Worm (Caenorhabditis elegans): ENCODE results near the gene vha-20.

vha-20 gene

DNA sequence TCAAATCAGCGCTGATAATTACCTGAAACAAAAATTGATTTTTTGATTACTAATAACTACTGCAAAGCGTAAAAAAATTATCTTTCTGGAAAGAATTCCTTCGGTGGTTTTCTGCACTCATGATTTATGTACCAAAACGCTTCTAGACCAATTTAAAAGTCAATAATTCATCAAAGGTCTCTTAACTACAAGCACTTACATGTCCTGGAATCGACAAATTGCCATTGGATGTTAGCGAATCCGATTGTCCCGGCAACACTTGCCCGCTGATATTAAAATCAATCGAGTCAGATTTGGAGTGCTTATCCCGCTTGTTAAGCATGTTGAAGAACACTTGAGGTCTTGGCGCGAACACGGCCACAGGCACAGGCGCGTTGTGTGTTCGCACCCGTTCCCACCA lies 850 bp upstream of the vha-20 start:
- TF ChIP-seq ceh-91 (GFP tag; IDR thresholded peaks at IDR 0.05) = no peak
- 0 out of 2 replicates have a peak, but pooled peaks have one; percentile 44 for TF ChIP-seq cebp-2 (GFP tag; IDR thresholded peaks at IDR 0.05)

DNA sequence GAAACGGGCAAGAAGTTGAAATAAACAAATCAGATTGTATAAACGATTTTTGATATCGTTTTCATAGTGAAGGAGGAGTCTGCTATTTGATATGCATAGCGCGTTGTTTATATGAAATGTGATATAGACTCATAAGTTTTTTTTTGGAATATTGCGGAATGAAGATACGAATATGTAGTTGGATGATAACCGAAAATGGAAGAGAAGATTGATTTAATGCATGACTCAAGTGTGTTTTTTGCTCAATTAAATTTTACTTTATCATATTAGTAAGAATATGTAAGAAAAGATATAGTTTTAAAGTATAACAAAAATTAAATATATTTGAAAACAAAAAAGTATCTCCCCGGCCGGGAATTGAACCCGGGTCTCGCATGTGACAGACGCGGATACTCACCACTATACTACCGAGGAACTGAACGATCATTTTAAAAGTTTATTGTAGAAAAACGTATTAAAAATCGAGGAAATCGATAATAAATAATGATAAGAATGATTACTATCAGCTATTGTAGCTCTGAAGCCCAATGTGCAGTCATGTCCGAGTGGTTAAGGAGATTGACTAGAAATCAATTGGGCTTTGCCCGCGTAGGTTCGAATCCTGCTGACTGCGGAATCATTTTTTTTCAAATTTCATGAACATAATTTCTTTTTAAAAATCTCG lies 2.5 kb downstream of the vha-20 start, which contains the start of gene lgc-25:
TSS of gene lgc-25 (minus strand) at position 51 of the 664 bp plus-strand sequence.
- no peak for TF ChIP-seq cebp-2 (GFP tag; IDR thresholded peaks at IDR 0.05)
- peak; percentile 5 for TF ChIP-seq lin-54 (GFP tag; optimal IDR thresholded peaks at IDR 0.05)
- no peak for TF ChIP-seq egl-44 (GFP tag; IDR thresholded peaks at IDR 0.05)
- TF ChIP-seq unc-62 (GFP tag; optimal IDR thresholded peaks at IDR 0.05) = no peak
- peak; percentile 78 for TF ChIP-seq Y56A3A.18 (GFP tag; IDR thresholded peaks at IDR 0.05)
- peak; percentile 55 for TF ChIP-seq madf-10 (tag; optimal IDR thresholded peaks at IDR 0.05)
- peak; percentile 44 for TF ChIP-seq athp-1 (tag; optimal IDR thresholded peaks at IDR 0.05)
- peak; percentile 69 for TF ChIP-seq snpc-1.3 (tag; optimal IDR thresholded peaks at IDR 0.05; ENCODE audit: insufficient read depth)
- TF ChIP-seq sea-2 (GFP tag; IDR thresholded peaks at IDR 0.05) = no peak
- TF ChIP-seq sdz-38 (tag; optimal IDR thresholded peaks at IDR 0.05) = no peak
- TF ChIP-seq hmg-20 (GFP tag; IDR thresholded peaks at IDR 0.05) = no peak
- no peak for TF ChIP-seq nhr-27 (tag; optimal IDR thresholded peaks at IDR 0.05)
- peak in 1 of 2 experiments; percentile 65 for TF ChIP-seq let-607 (tag; optimal IDR thresholded peaks at IDR 0.05)
- TF ChIP-seq snpc-1.1 (tag; optimal IDR thresholded peaks at IDR 0.05; ENCODE audit: insufficient read depth) = peak; percentile 74
- TF ChIP-seq xnd-1 (tag; optimal IDR thresholded peaks at IDR 0.05) = no peak
- TF ChIP-seq dpl-1 (GFP tag; optimal IDR thresholded peaks at IDR 0.05) = no peak
- TF ChIP-seq tbp1 (GFP tag; optimal IDR thresholded peaks at IDR 0.05) = peak; percentile 91
- no peak for TF ChIP-seq pha-4 (tag; optimal IDR thresholded peaks at IDR 0.05)
- TF ChIP-seq bed-2 (GFP tag; IDR thresholded peaks at IDR 0.05) = 0 out of 2 replicates have a peak, but pooled peaks have one; percentile 46
- TF ChIP-seq F39B2.1 (GFP tag; IDR thresholded peaks at IDR 0.05) = no peak
- no peak for TF ChIP-seq attf-3 (GFP tag; conservative IDR thresholded peaks at IDR 0.05)
- no peak for TF ChIP-seq F55B11.4 (tag; optimal IDR thresholded peaks at IDR 0.05; ENCODE audit: borderline replicate concordance, insufficient read depth)
- TF ChIP-seq mes-4 (tag; optimal IDR thresholded peaks at IDR 0.05) = peak; percentile 70
- no peak for TF ChIP-seq hlh-26 (GFP tag; conservative IDR thresholded peaks at IDR 0.05)
- TF ChIP-seq die-1 (tag; optimal IDR thresholded peaks at IDR 0.05) = peak; percentile 82
- TF ChIP-seq T07F8.4 (tag; optimal IDR thresholded peaks at IDR 0.05) = peak; percentile 73
- TF ChIP-seq him-1 (tag; optimal IDR thresholded peaks at IDR 0.05) = peak; percentile 83
- TF ChIP-seq ceh-79 (tag; optimal IDR thresholded peaks at IDR 0.05) = no peak
- peak; percentile 50 for TF ChIP-seq nhr-179 (tag; optimal IDR thresholded peaks at IDR 0.05)
- no peak for TF ChIP-seq F33H1.4 (GFP tag; IDR thresholded peaks at IDR 0.05)
- TF ChIP-seq hrde-1 (tag; optimal IDR thresholded peaks at IDR 0.05; ENCODE audit: borderline replicate concordance) = peak; percentile 44
- TF ChIP-seq ceh-91 (GFP tag; IDR thresholded peaks at IDR 0.05) = no peak
- no peak for TF ChIP-seq let-526 (GFP tag; IDR thresholded peaks at IDR 0.05)
- TF ChIP-seq ZK185.1 (tag; optimal IDR thresholded peaks at IDR 0.05; ENCODE audit: poor library complexity, severe bottlenecking) = peak; percentile 85
- TF ChIP-seq lir-1 (GFP tag; conservative IDR thresholded peaks at IDR 0.05) = peak; percentile 65
- TF ChIP-seq akir-1 (GFP tag; optimal IDR thresholded peaks at IDR 0.05) = no peak
- TF ChIP-seq B0035.1 (tag; optimal IDR thresholded peaks at IDR 0.05) = peak; percentile 63
- peak; percentile 59 to 73 for TF ChIP-seq rec-8 (tag; optimal IDR thresholded peaks at IDR 0.05)
- no peak for TF ChIP-seq mel-28 (tag; optimal IDR thresholded peaks at IDR 0.05; ENCODE audit: borderline replicate concordance)
- TF ChIP-seq attf-6 (GFP tag; IDR thresholded peaks at IDR 0.05) = no peak
- TF ChIP-seq tbx-9 (tag; optimal IDR thresholded peaks at IDR 0.05; ENCODE audit: borderline replicate concordance) = no peak
- TF ChIP-seq nhr-80 (tag; optimal IDR thresholded peaks at IDR 0.05) = no peak
- TF ChIP-seq Y79H2A.3 (GFP tag; conservative IDR thresholded peaks at IDR 0.05) = no peak
- TF ChIP-seq F22D6.2 (tag; optimal IDR thresholded peaks at IDR 0.05) = peak; percentile 28

Data from whole organism, young adult.